Fruit fly (Drosophila melanogaster): ENCODE measurements around the gene Ucp4B.

The Ucp4B gene

DNA sequence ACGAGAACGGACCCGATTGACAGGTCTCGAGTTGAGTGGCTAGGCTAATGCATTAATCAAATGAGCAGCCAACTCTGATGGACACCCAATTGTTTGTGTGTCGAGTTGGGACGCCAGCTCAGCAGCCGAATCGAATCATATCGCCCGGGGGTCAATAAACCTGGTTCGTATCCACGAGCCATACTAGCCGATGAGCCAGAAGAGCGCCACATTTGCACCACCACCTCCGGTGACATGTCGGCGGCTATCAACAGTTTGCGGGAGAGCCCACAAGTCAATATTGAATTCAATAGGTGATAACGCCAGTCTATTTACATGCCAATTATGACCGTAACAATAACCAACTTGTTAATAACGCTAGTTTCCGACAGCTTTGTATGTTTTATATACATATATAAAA, 4.5 kb downstream of the Ucp4B start (continued):
- TF ChIP-seq al (GFP tag; IDR thresholded peaks at IDR 0.05) (no peak), ato (GFP tag; IDR thresholded peaks at IDR 0.05; ENCODE audit: partially characterized antibody) (no peak), CG18262 (tag; optimal IDR thresholded peaks at IDR 0.05) (peak; percentile 38), Atf-2 (GFP tag; optimal IDR thresholded peaks at IDR 0.05) (no peak), Bgb (GFP tag; IDR thresholded peaks at IDR 0.05; ENCODE audit: partially characterized antibody) (no peak), CG8290 (GFP tag; optimal IDR thresholded peaks at IDR 0.05) (peak; percentile 15), CG8290 (tag; optimal IDR thresholded peaks at IDR 0.05) (peak in 1 of 2 experiments; percentile 87), Usf (GFP tag; optimal IDR thresholded peaks at IDR 0.05) (no peak), Gsc (GFP tag; IDR thresholded peaks at IDR 0.05) (no peak), CG43689 (GFP tag; IDR thresholded peaks at IDR 0.05) (0 out of 2 replicates have a peak, but pooled peaks have one; percentile 15), MBD-R2 (GFP tag; IDR thresholded peaks at IDR 0.05) (no peak), CG3838 (GFP tag; optimal IDR thresholded peaks at IDR 0.05) (no peak), lmd (GFP tag; IDR thresholded peaks at IDR 0.05) (no peak), CG1647 (GFP tag; optimal IDR thresholded peaks at IDR 0.05) (no peak), CG34224 (GFP tag; IDR thresholded peaks at IDR 0.05; ENCODE audit: partially characterized antibody) (no peak), CG2712 (tag; optimal IDR thresholded peaks at IDR 0.05) (peak; percentile 6), CG12299 (tag; optimal IDR thresholded peaks at IDR 0.05) (peak; percentile 17), jumu (GFP tag; optimal IDR thresholded peaks at IDR 0.05) (no peak), jing (GFP tag; optimal IDR thresholded peaks at IDR 0.05) (peak; percentile 1), Fer3 (tag; optimal IDR thresholded peaks at IDR 0.05) (peak; percentile 63), Hr51 (GFP tag; optimal IDR thresholded peaks at IDR 0.05) (peak; percentile 30 to 52), GATAe (GFP tag; conservative IDR thresholded peaks at IDR 0.05) (no peak), CG17328 (GFP tag; IDR thresholded peaks at IDR 0.05) (no peak), z (GFP tag; IDR thresholded peaks at IDR 0.05) (peak; percentile 75), HLHmδ (GFP tag; optimal IDR thresholded peaks at IDR 0.05) (peak; percentile 86), Antp (GFP tag; optimal IDR thresholded peaks at IDR 0.05) (no peak), Ets97D (GFP tag; optimal IDR thresholded peaks at IDR 0.05) (no peak), CG6654 (GFP tag; optimal IDR thresholded peaks at IDR 0.05) (no peak), crc (GFP tag; optimal IDR thresholded peaks at IDR 0.05) (no peak), Scr (GFP tag; IDR thresholded peaks at IDR 0.05; ENCODE audit: partially characterized antibody) (no peak), CG16813 (GFP tag; IDR thresholded peaks at IDR 0.05; ENCODE audit: partially characterized antibody) (no peak), Ptx1 (GFP tag; IDR thresholded peaks at IDR 0.05) (no peak), CG5245 (GFP tag; optimal IDR thresholded peaks at IDR 0.05) (no peak), gro (GFP tag; optimal IDR thresholded peaks at IDR 0.05) (no peak), amos (GFP tag; IDR thresholded peaks at IDR 0.05; ENCODE audit: partially characterized antibody) (no peak), CG13123 (GFP tag; optimal IDR thresholded peaks at IDR 0.05) (peak; percentile 58), en (GFP tag; optimal IDR thresholded peaks at IDR 0.05) (no peak), corto (GFP tag; optimal IDR thresholded peaks at IDR 0.05) (no peak), Deaf1 (tag; optimal IDR thresholded peaks at IDR 0.05) (peak; percentile 91), Kr (GFP tag; optimal IDR thresholded peaks at IDR 0.05) (no peak), zen2 (GFP tag; IDR thresholded peaks at IDR 0.05; ENCODE audit: partially characterized antibody) (no peak), sob (GFP tag; IDR thresholded peaks at IDR 0.05) (peak; percentile 72; the same call in 1 of the 2 replicates), CG6854 (GFP tag; optimal IDR thresholded peaks at IDR 0.05) (peak; percentile 48), CG12155 (GFP tag; optimal IDR thresholded peaks at IDR 0.05) (no peak), br (optimal IDR thresholded peaks at IDR 0.05) (no peak), Dek (tag; optimal IDR thresholded peaks at IDR 0.05) (peak; percentile 42), ranshi (GFP tag; IDR thresholded peaks at IDR 0.05) (peak; percentile 9; the same call in 1 of the 2 replicates), CG11504 (tag; optimal IDR thresholded peaks at IDR 0.05) (peak; percentile 35), CkIIα-i1 (GFP tag; IDR thresholded peaks at IDR 0.05) (no peak), dpn (GFP tag; optimal IDR thresholded peaks at IDR 0.05) (no peak), CG8089 (GFP tag; optimal IDR thresholded peaks at IDR 0.05) (no peak), sim (GFP tag; IDR thresholded peaks at IDR 0.05) (no peak)

Measured in whole organism, embryonic.